Worm (Caenorhabditis elegans) whole organism, young adult: ENCODE results near the gene ZK673.2.

Experiments used
- C17E4.6 ChIP-seq: fragments of 200-800 bp; sonication (Bioruptor generic); IDR thresholded peaks from 2 replicates; pipeline ENCODE4 v1.3.6; 2022; ENCODE audit warnings: missing genetic modification reagents, missing genetic modification characterization, missing compliant biosample characterization
- ets-4 ChIP-seq: fragments of 200-800 bp; sonication (Bioruptor generic); optimal IDR thresholded peaks from 2 replicates; lab custom pipeline; 2018; ENCODE audit warnings: mild to moderate bottlenecking, missing genetic modification characterization, missing compliant biosample characterization
- hlh-12 ChIP-seq: sonication (generic microtip); optimal IDR thresholded peaks from 2 replicates; lab custom pipeline; 2016; ENCODE audit warnings: missing genetic modification characterization, missing compliant biosample characterization
- lin-35 ChIP-seq, 3 experiments: fragments of 150-350 bp in 2 of 3; sonication (generic microtip) in 1 of 3; optimal IDR thresholded peaks; 2 replicates each; lab custom pipeline; 2014 to 2018; ENCODE audit warnings: missing biosample characterization in 3 of 3, missing genetic modification characterization in 3 of 3, missing genetic modification reagents in 3 of 3
- nhr-90 ChIP-seq: sonication (generic microtip); optimal IDR thresholded peaks from 2 replicates; lab custom pipeline; 2016; ENCODE audit warnings: missing genotype, mild to moderate bottlenecking, missing genetic modification characterization, missing compliant biosample characterization

DNA sequence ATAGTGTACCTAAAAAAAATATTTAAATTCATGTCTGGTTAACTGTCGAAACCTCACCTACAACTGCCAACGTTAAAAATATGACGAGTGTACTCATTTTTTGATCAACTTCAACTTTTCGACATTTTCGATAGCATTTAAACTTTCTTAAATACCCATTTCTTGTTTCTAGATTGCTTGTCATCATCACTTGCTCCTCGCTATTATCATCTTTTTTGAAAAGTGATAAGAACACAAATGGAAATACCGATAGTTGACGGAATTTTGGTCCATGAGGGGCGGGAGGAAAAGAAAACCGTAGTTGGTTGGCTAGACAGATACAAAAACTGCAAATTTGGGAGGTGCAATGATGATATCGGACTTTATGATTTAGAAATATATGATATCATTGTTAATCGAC, 22.1 kb downstream of the ZK673.2 start, which contains the start of gene clec-143:
- TF ChIP-seq ets-4 (GFP tag; lab: Kevin White, UChicago) (no peak), nhr-90 (tag; lab: Kevin White, UChicago) (no peak), C17E4.6 (GFP tag; lab: Robert Waterston, UW) (no peak), hlh-12 (tag; lab: Kevin White, UChicago) (no peak), lin-35 (GFP tag; optimal IDR thresholded peaks at IDR 0.05; lab: Kevin White, UChicago) (no peak)
